Worm (Caenorhabditis elegans) whole organism, L3 larva: ENCODE results near the gene math-28.

ENCODE experiments used
- elt-2 ChIP-seq: sonication (generic microtip); optimal IDR thresholded peaks from 2 replicates; lab custom pipeline; 2016; ENCODE audit warnings: missing genetic modification reagents, mild to moderate bottlenecking, missing genetic modification characterization, missing compliant biosample characterization
- elt-3 ChIP-seq, 3 experiments: fragments of 150-350 bp in 1 of 3; sonication (generic microtip) in 2 of 3; optimal IDR thresholded peaks; 2 replicates in 2 of 3; 4 replicates in 1 of 3; lab custom pipeline; 2014 to 2017; ENCODE audit warnings: missing biosample characterization in 3 of 3, missing genetic modification characterization in 3 of 3
- fos-1 ChIP-seq: fragments of 150-350 bp; optimal IDR thresholded peaks from 2 replicates; lab custom pipeline; 2014; ENCODE audit warnings: missing biosample characterization, missing genetic modification characterization
- nhr-11 ChIP-seq: fragments of 150-350 bp; optimal IDR thresholded peaks from 2 replicates; lab custom pipeline; 2014; ENCODE audit warnings: missing biosample characterization, missing genetic modification characterization
- nhr-12 ChIP-seq: fragments of 150-350 bp; optimal IDR thresholded peaks from 2 replicates; lab custom pipeline; 2014; ENCODE audit warnings: missing biosample characterization, missing genetic modification characterization
- nhr-76 ChIP-seq: fragments of 150-350 bp; sonication (generic microtip); optimal IDR thresholded peaks from 5 replicates; lab custom pipeline; 2014; ENCODE audit warnings: missing biosample characterization, missing genetic modification characterization
- snpc-4 ChIP-seq: fragments of 150-350 bp; optimal IDR thresholded peaks from 2 replicates; lab custom pipeline; 2014; ENCODE audit warnings: missing biosample characterization, missing genetic modification characterization
- ztf-11 ChIP-seq: fragments of 150-350 bp; optimal IDR thresholded peaks from 2 replicates; lab custom pipeline; 2014; ENCODE audit warnings: missing biosample characterization, missing genetic modification characterization

ce11 chrII:1738844-1739243 lies 24.3 kb upstream of the math-28 start, which contains the start of the genes irld-9 and irld-33:
- TF ChIP-seq nhr-76 (tag; lab: Kevin White, UChicago), result no peak
- no peak for TF ChIP-seq ztf-11 (tag; lab: Kevin White, UChicago)
- TF ChIP-seq elt-3 (tag; optimal IDR thresholded peaks at IDR 0.05; lab: Kevin White, UChicago), result no peak
- no peak for TF ChIP-seq snpc-4 (tag; lab: Kevin White, UChicago)
- TF ChIP-seq nhr-11 (tag; lab: Kevin White, UChicago), result no peak
- no peak for TF ChIP-seq fos-1
- TF ChIP-seq elt-2, result no peak
- TF ChIP-seq nhr-12 (tag; lab: Kevin White, UChicago), result no peak
